Worm (Caenorhabditis elegans) whole organism, L2 larva: Measurements from ENCODE around the gene sul-3.

Experiments
- blmp-1 ChIP-seq: sonication (generic microtip); optimal IDR thresholded peaks from 2 replicates; lab custom pipeline; 2017; ENCODE audit warnings: missing genetic modification characterization, mild to moderate bottlenecking, missing compliant biosample characterization, antibody characterized with exemption, moderate library complexity; ENCODE audit not compliant: insufficient read depth
- egl-27 ChIP-seq: sonication (generic microtip); optimal IDR thresholded peaks from 3 replicates; lab custom pipeline; 2017; ENCODE audit warnings: missing biosample characterization, missing genetic modification reagents, missing genetic modification characterization
- nhr-10 ChIP-seq: sonication (generic microtip); optimal IDR thresholded peaks from 2 replicates; lab custom pipeline; 2017; ENCODE audit warnings: missing biosample characterization, missing genetic modification characterization
- sem-4 ChIP-seq: fragments of 150-350 bp; optimal IDR thresholded peaks from 2 replicates; lab custom pipeline; 2014; ENCODE audit warnings: missing biosample characterization, missing genetic modification reagents, missing genetic modification characterization
- sma-3 ChIP-seq: sonication (generic microtip); optimal IDR thresholded peaks from 2 replicates; lab custom pipeline; 2016; ENCODE audit warnings: missing genetic modification reagents, missing genetic modification characterization, missing compliant biosample characterization
- unc-39 ChIP-seq: fragments of 150-350 bp; optimal IDR thresholded peaks from 2 replicates; lab custom pipeline; 2014; ENCODE audit warnings: missing biosample characterization, missing genetic modification characterization
- ztf-11 ChIP-seq: sonication (generic microtip); optimal IDR thresholded peaks from 2 replicates; lab custom pipeline; 2017; ENCODE audit warnings: missing biosample characterization, missing genetic modification characterization

ce11 chrX:7847413-7847812, 13.4 kb upstream of the sul-3 start, which contains the start of gene C54D2.6:
- no peak for TF ChIP-seq egl-27 (tag; lab: Kevin White, UChicago)
- no peak for TF ChIP-seq sma-3
- no peak for TF ChIP-seq sem-4 (tag; lab: Kevin White, UChicago)
- TF ChIP-seq unc-39 (tag; lab: Kevin White, UChicago) = no peak
- TF ChIP-seq ztf-11 (tag; lab: Kevin White, UChicago) = no peak
- TF ChIP-seq blmp-1 (tag; lab: Kevin White, UChicago) = no peak
- no peak for TF ChIP-seq nhr-10 (tag; lab: Kevin White, UChicago)
